Fruit fly (Drosophila melanogaster) Kc167 (cell line): Measurements from ENCODE around the gene CG43739.

ENCODE experiments used
- Myc ChIP-seq: fragments of >200 bp; optimal IDR thresholded peaks from 2 replicates; lab custom pipeline; 2017; ENCODE audit warnings: missing external identifiers
- Sin3A ChIP-seq: fragments of >200 bp; optimal IDR thresholded peaks from 2 replicates; lab custom pipeline; 2018; ENCODE audit warnings: missing external identifiers
- h ChIP-seq: fragments of >200 bp; optimal IDR thresholded peaks from 3 replicates; lab custom pipeline; 2018; ENCODE audit warnings: missing external identifiers
- insv ChIP-seq: fragments of >200 bp; optimal IDR thresholded peaks from 3 replicates; lab custom pipeline; 2018; ENCODE audit warnings: missing external identifiers
- psq ChIP-seq: fragments of >200 bp; optimal IDR thresholded peaks from 2 replicates; lab custom pipeline; 2017; ENCODE audit warnings: missing external identifiers
- ttk ChIP-seq: sonication (Bioruptor generic); optimal IDR thresholded peaks from 2 replicates; lab custom pipeline; 2017; ENCODE audit warnings: missing external identifiers

The CG43739 gene

DNA sequence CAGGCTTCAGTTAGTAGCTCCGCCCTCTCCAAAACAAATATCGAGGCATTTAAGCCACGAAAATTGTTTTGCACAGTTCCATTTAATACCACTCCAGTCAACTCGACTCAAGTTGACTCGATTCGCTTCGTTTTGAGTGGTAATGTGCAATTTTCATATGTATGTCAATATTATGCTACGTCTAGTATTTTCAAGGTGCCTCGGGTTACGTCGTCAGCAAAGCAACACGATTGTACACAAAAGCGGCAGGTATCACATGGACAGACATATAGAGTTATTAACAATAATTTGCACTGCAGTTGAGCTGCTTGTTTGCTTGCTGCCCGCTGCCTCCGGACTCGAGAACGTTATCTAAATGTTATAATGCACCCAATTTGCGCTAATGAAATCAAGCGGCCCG, 13.7 kb downstream of the CG43739 start:
- TF ChIP-seq Sin3A (no peak), insv (lab: Kevin White, UChicago) (no peak), psq (lab: Kevin White, UChicago) (no peak), h (no peak), Myc (lab: Kevin White, UChicago) (no peak), ttk (lab: Kevin White, UChicago) (no peak)

DNA sequence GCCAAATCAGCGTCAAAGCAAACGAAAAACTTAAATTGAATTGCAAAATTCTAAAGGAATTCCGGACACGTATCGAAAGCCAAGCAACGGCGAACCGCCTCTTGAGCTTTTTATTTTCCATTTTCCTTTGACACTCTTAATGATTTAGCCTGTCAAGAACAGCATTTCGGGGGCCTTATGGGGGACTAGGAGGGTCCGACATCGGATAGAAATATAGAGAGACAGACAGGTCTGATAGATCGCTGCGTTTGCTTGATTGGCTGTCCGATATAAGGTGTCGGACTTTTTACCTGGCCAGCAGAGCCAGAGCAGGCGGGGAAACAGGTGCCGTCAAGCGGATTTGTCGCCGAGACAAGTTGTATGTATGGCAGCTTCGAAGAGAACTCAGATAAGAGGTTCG, 14.4 kb downstream of the CG43739 start:
- TF ChIP-seq ttk (lab: Kevin White, UChicago) (no peak), psq (lab: Kevin White, UChicago) (no peak)

DNA sequence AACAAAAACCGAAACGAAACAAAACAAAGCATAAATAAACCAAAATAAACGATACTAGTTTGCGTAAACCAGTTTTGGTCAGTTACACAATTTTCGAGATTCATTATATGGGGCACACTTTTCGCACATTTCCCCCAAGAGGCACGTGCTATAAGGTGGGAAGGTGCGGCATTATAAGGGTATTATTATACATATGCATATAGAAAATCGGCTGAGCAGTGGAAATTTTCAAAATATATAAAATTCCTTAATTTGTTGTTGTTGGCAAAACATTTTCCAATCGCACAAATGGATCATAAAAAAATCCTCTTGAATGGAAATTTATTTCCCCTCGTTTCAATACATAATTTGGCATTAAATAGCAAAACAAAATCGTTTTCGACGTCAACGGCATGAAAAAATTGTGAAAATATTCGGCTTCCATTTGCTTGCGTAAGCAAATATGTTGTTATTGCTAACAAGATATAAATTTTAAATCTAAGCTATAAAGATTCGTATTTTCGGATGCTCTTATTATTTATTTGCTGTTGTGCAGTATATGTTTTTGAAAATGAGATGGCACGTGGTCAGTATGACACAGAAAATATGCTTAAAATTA, 20.2 kb downstream of the CG43739 start:
- TF ChIP-seq Sin3A (no peak), Myc (lab: Kevin White, UChicago) (no peak), psq (lab: Kevin White, UChicago) (no peak), insv (lab: Kevin White, UChicago) (no peak), ttk (lab: Kevin White, UChicago) (no peak), h (no peak)

dm6 chr2L:20896681-20897341, 21.9 kb downstream of the CG43739 start:
- TF ChIP-seq psq (lab: Kevin White, UChicago) (no peak), Myc (lab: Kevin White, UChicago) (no peak), insv (lab: Kevin White, UChicago) (no peak), Sin3A (no peak), ttk (lab: Kevin White, UChicago) (no peak), h (no peak)

dm6 chr2L:20891188-20891587, 27.5 kb downstream of the CG43739 start:
- no peak for TF ChIP-seq h

dm6 chr2L:20889857-20890606, 28.7 kb downstream of the CG43739 start:
- no peak for TF ChIP-seq psq (lab: Kevin White, UChicago)
- no peak for TF ChIP-seq insv (lab: Kevin White, UChicago)
- no peak for TF ChIP-seq h
- no peak for TF ChIP-seq Myc (lab: Kevin White, UChicago)

DNA sequence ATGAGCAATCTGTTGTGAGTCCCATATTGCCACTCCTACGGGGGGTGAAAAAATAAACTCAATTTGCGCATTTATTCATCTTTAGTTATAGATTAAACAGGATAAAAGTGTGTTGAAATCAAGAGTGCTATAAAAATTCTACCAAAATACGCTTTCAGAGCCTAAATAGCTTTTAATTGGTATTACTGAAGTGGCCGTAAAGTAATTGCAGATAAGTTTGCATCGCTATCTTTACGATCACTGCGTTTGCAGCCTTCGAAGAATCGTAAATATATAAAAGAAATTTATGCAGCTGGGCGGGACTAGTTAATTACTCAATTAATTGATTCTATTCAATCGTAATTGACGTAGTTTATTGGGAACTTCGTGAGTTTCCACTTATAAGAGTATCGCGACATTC, 31.5 kb downstream of the CG43739 start:
- TF ChIP-seq ttk (lab: Kevin White, UChicago) (no peak), insv (lab: Kevin White, UChicago) (no peak), Sin3A (no peak), h (no peak), psq (lab: Kevin White, UChicago) (no peak), Myc (lab: Kevin White, UChicago) (no peak)

DNA sequence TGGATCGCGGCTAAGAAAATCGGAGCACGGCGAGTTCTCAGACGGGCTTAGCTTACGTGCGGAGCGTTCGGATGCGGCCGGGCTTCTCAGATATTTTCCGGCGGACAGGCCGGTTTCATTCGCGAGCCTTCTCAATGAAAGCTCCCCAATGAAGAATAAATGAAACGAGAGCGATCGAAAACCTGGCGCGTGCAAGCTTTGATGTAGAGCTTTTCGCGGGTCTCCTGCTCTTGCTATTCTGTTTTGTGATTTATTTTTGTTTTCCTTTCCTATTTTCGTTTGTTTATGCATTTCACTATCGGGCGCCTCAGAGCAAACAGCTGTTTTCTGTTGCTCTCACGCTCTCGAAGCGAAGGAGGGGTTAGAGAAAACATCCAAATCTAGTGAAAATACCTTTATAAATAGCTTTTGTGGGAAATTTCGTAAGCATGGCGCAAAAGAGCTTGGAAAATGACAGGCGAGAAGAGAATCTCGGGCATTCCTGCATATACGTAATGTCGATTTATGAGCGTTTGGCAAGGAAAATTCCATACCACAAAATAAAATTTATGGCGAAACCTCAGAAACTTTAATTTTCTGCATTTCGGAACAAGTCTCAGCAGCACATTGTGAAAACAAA, 32.7 kb downstream of the CG43739 start:
- no peak for TF ChIP-seq h
- no peak for TF ChIP-seq insv (lab: Kevin White, UChicago)
- TF ChIP-seq Sin3A, result no peak
- no peak for TF ChIP-seq Myc (lab: Kevin White, UChicago)

DNA sequence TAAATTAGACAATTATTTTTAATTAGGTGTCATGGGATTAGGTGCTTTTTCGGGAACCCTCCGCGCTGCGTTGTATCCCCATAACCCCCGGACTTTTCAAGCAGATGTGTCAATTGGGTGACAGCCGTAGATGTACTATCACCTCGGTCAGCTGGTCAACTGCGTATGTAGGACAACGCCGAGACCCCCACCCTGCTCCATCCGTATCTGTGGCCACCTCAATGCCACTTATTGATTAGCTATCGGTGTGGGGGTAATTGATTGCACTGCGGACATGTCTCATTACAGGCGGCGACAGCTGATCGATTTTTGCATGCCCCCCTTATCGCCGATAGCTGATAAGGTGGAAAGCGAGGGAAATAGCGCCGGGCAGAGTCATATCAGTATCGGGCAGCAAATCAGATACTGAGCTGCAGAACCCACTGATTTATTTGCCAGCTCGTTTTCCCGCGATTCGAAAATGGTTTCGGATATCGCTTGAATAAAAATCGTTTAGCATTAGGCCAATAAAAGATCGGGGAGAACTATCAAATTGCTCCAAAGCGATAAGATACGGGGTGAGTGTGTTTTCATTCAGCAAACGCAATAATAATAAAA, 35.0 kb downstream of the CG43739 start:
- TF ChIP-seq Myc (lab: Kevin White, UChicago) (no peak), insv (lab: Kevin White, UChicago) (no peak), psq (lab: Kevin White, UChicago) (no peak), ttk (lab: Kevin White, UChicago) (no peak), h (no peak), Sin3A (no peak)

dm6 chr2L:20883097-20883496, 35.6 kb downstream of the CG43739 start:
- no peak for TF ChIP-seq h
- no peak for TF ChIP-seq ttk (lab: Kevin White, UChicago)
- no peak for TF ChIP-seq Sin3A
- TF ChIP-seq Myc (lab: Kevin White, UChicago), result no peak
- no peak for TF ChIP-seq psq (lab: Kevin White, UChicago)
- no peak for TF ChIP-seq insv (lab: Kevin White, UChicago)

- no peak for TF ChIP-seq Sin3A
- TF ChIP-seq h, result no peak
- TF ChIP-seq insv (lab: Kevin White, UChicago), result no peak
- no peak for TF ChIP-seq ttk (lab: Kevin White, UChicago)
- TF ChIP-seq Myc (lab: Kevin White, UChicago), result no peak
- no peak for TF ChIP-seq psq (lab: Kevin White, UChicago)
Measured at dm6 chr2L:20881353-20882079, 37.2 kb downstream of the CG43739 start.
